Fruit fly (Drosophila melanogaster) whole organism, prepupa: ENCODE measurements around the gene CG31715.

ENCODE experiments used
- CG11762 ChIP-seq: fragments of 200-800 bp; sonication (Bioruptor generic); optimal IDR thresholded peaks from 3 replicates; lab custom pipeline; 2016; ENCODE audit warnings: missing biosample characterization, missing genetic modification characterization; ENCODE audit not compliant: insufficient read depth
- CG4318 ChIP-seq: fragments of 200-800 bp; sonication (Bioruptor generic); optimal IDR thresholded peaks from 3 replicates; lab custom pipeline; 2017; ENCODE audit warnings: missing biosample characterization, mild to moderate bottlenecking, missing genetic modification characterization
- CG6854 ChIP-seq: fragments of 200-800 bp; sonication (Bioruptor generic); optimal IDR thresholded peaks from 2 replicates; lab custom pipeline; 2017; ENCODE audit warnings: missing biosample characterization, mild to moderate bottlenecking, missing genetic modification characterization
- CG8119 ChIP-seq: fragments of 200-800 bp; sonication (Bioruptor generic); IDR thresholded peaks from 3 replicates; pipeline ENCODE4 v1.3.6; 2022; ENCODE audit warnings: missing biosample characterization, missing genetic modification characterization
- CG8319 ChIP-seq: fragments of 200-800 bp; sonication (Bioruptor generic); optimal IDR thresholded peaks from 3 replicates; lab custom pipeline; 2016; ENCODE audit warnings: missing biosample characterization, missing genetic modification characterization
- CG8632 ChIP-seq: fragments of 200-800 bp; sonication (Bioruptor generic); optimal IDR thresholded peaks from 3 replicates; lab custom pipeline; 2016; ENCODE audit warnings: missing biosample characterization, missing genetic modification characterization
- Eip75B ChIP-seq: fragments of 200-800 bp; sonication (Bioruptor generic); optimal IDR thresholded peaks from 3 replicates; lab custom pipeline; 2016; ENCODE audit warnings: missing biosample characterization, missing genetic modification characterization
- Ets96B ChIP-seq: fragments of 200-800 bp; optimal IDR thresholded peaks from 2 replicates; lab custom pipeline; 2019; ENCODE audit warnings: missing biosample characterization, mild to moderate bottlenecking, missing genetic modification characterization, moderate library complexity
- Gug ChIP-seq: fragments of 200-800 bp; sonication (Bioruptor generic); IDR thresholded peaks from 2 replicates; pipeline ENCODE4 v1.3.6; 2022; ENCODE audit warnings: missing biosample characterization, missing genetic modification characterization
- fkh ChIP-seq: fragments of 200-800 bp; sonication (Bioruptor generic); optimal IDR thresholded peaks from 3 replicates; lab custom pipeline; 2017; ENCODE audit warnings: missing biosample characterization, mild to moderate bottlenecking, missing genetic modification characterization, moderate library complexity
- lz ChIP-seq: fragments of 200-800 bp; sonication (Bioruptor generic); optimal IDR thresholded peaks from 3 replicates; lab custom pipeline; 2016; ENCODE audit warnings: missing biosample characterization, missing genetic modification characterization

dm6 chr2L:10306518-10307260, 34.7 kb upstream of the CG31715 start, which contains the start of the genes CG5390 and CG4968:
- TF ChIP-seq Gug (peak; percentile 63), CG8319 (no peak), Eip75B (GFP tag; lab: Kevin White, UChicago) (peak; percentile 58), Ets96B (tag; lab: Kevin White, UChicago) (peak; percentile 77), CG6854 (GFP tag; lab: Kevin White, UChicago) (peak; percentile 46), lz (GFP tag; lab: Kevin White, UChicago) (peak; percentile 61), CG8632 (GFP tag; lab: Kevin White, UChicago) (no peak), CG11762 (GFP tag; lab: Kevin White, UChicago) (peak; percentile 36), CG8119 (GFP tag; lab: Robert Waterston, UW) (peak; percentile 74; the same call in 2 of the 3 replicates), CG4318 (GFP tag; lab: Kevin White, UChicago) (no peak), fkh (no peak)
